Worm (Caenorhabditis elegans) whole organism, young adult: ENCODE data around the gene ZK1067.3.

Source experiments
- B0035.1 ChIP-seq: sonication (generic microtip); optimal IDR thresholded peaks from 2 replicates; lab custom pipeline; 2016; ENCODE audit warnings: missing genetic modification characterization, mild to moderate bottlenecking, missing compliant biosample characterization, missing genotype, missing genetic modification reagents
- D2030.7 ChIP-seq: fragments of 200-800 bp; sonication (Bioruptor generic); IDR thresholded peaks from 2 replicates; pipeline ENCODE4 v1.3.6; 2022; ENCODE audit warnings: missing genetic modification reagents, missing genetic modification characterization, missing compliant biosample characterization
- F23B12.7 ChIP-seq: sonication (generic microtip); optimal IDR thresholded peaks from 2 replicates; lab custom pipeline; 2017; ENCODE audit warnings: missing genetic modification characterization, mild to moderate bottlenecking, missing compliant biosample characterization, antibody characterized with exemption, moderate library complexity; ENCODE audit not compliant: insufficient read depth
- F33H1.4 ChIP-seq: fragments of 200-800 bp; sonication (Bioruptor generic); IDR thresholded peaks from 2 replicates; pipeline ENCODE4 v1.3.6; 2022; ENCODE audit warnings: missing genetic modification reagents, missing genetic modification characterization, missing compliant biosample characterization
- F39B2.1 ChIP-seq: fragments of 200-800 bp; sonication (Bioruptor generic); IDR thresholded peaks from 2 replicates; pipeline ENCODE4 v1.3.6; 2022; ENCODE audit warnings: missing genetic modification reagents, missing genetic modification characterization, missing compliant biosample characterization
- F57C9.4 ChIP-seq: sonication (generic microtip); optimal IDR thresholded peaks from 2 replicates; lab custom pipeline; 2017; ENCODE audit warnings: mild to moderate bottlenecking, missing genetic modification characterization, missing compliant biosample characterization
- K11D2.4 ChIP-seq: fragments of 200-800 bp; sonication (Bioruptor generic); IDR thresholded peaks from 2 replicates; pipeline ENCODE4 v1.3.6; 2022; ENCODE audit warnings: missing genetic modification reagents, missing genetic modification characterization, missing compliant biosample characterization
- T26A5.8 ChIP-seq: sonication (generic microtip); optimal IDR thresholded peaks from 2 replicates; lab custom pipeline; 2016; ENCODE audit warnings: missing genetic modification characterization, missing compliant biosample characterization
- athp-1 ChIP-seq: sonication (generic microtip); optimal IDR thresholded peaks from 2 replicates; lab custom pipeline; 2017; ENCODE audit warnings: mild to moderate bottlenecking, missing genetic modification characterization, missing compliant biosample characterization
- attf-3 ChIP-seq: fragments of 200-800 bp; sonication (Bioruptor generic); conservative IDR thresholded peaks from 2 replicates; pipeline ENCODE4 v1.3.6; 2022; ENCODE audit warnings: missing genetic modification reagents, missing genetic modification characterization, missing compliant biosample characterization
- attf-5 ChIP-seq: fragments of 200-800 bp; sonication (Bioruptor generic); optimal IDR thresholded peaks from 2 replicates; lab custom pipeline; 2018; ENCODE audit warnings: mild to moderate bottlenecking, missing genetic modification characterization, missing compliant biosample characterization
- bed-1 ChIP-seq: fragments of 200-800 bp; sonication (Bioruptor generic); IDR thresholded peaks from 2 replicates; pipeline ENCODE4 v1.3.6; 2022; ENCODE audit warnings: missing genetic modification reagents, missing genetic modification characterization, missing compliant biosample characterization
- ccch-3 ChIP-seq: fragments of 200-800 bp; sonication (Bioruptor generic); optimal IDR thresholded peaks from 2 replicates; lab custom pipeline; 2018; ENCODE audit warnings: mild to moderate bottlenecking, missing genetic modification characterization, missing compliant biosample characterization
- ceh-100 ChIP-seq: fragments of 200-800 bp; sonication (Bioruptor generic); IDR thresholded peaks from 2 replicates; pipeline ENCODE4 v1.3.6; 2022; ENCODE audit warnings: missing genetic modification reagents, missing genetic modification characterization, missing compliant biosample characterization
- ceh-27 ChIP-seq: fragments of 200-800 bp; sonication (Bioruptor generic); optimal IDR thresholded peaks from 2 replicates; lab custom pipeline; 2018; ENCODE audit warnings: mild to moderate bottlenecking, missing genetic modification characterization, moderate library complexity, missing compliant biosample characterization
- ceh-40 ChIP-seq: fragments of 200-800 bp; sonication (Bioruptor generic); IDR thresholded peaks from 2 replicates; pipeline ENCODE4 v1.3.6; 2022; ENCODE audit warnings: missing genetic modification characterization, missing compliant biosample characterization
- ceh-58 ChIP-seq: fragments of 200-800 bp; sonication (Bioruptor generic); IDR thresholded peaks from 2 replicates; pipeline ENCODE4 v1.3.6; 2022; ENCODE audit warnings: missing genetic modification characterization, missing compliant biosample characterization
- ceh-79 ChIP-seq: sonication (generic microtip); optimal IDR thresholded peaks from 2 replicates; lab custom pipeline; 2017; ENCODE audit warnings: mild to moderate bottlenecking, missing genetic modification characterization, missing compliant biosample characterization
- ceh-91 ChIP-seq: fragments of 200-800 bp; sonication (Bioruptor generic); IDR thresholded peaks from 2 replicates; pipeline ENCODE4 v1.3.6; 2022; ENCODE audit warnings: missing genetic modification reagents, missing genetic modification characterization, missing compliant biosample characterization
- die-1 ChIP-seq: sonication (generic microtip); optimal IDR thresholded peaks from 2 replicates; lab custom pipeline; 2016; ENCODE audit warnings: missing genotype, mild to moderate bottlenecking, missing genetic modification characterization, missing compliant biosample characterization
- dpff-1 ChIP-seq: sonication (generic microtip); optimal IDR thresholded peaks from 2 replicates; lab custom pipeline; 2017; ENCODE audit warnings: mild to moderate bottlenecking, missing genetic modification characterization, missing compliant biosample characterization
- dpl-1 ChIP-seq: fragments of 150-350 bp; optimal IDR thresholded peaks from 2 replicates; lab custom pipeline; 2014; ENCODE audit warnings: missing biosample characterization, missing genetic modification reagents, missing genetic modification characterization
- efl-1 ChIP-seq: fragments of 150-350 bp; optimal IDR thresholded peaks from 2 replicates; lab custom pipeline; 2014; ENCODE audit warnings: missing biosample characterization, missing genetic modification reagents, missing genetic modification characterization
- egl-44 ChIP-seq: fragments of 200-800 bp; sonication (Bioruptor generic); IDR thresholded peaks from 2 replicates; pipeline ENCODE4 v1.3.6; 2022; ENCODE audit warnings: missing genetic modification reagents, missing genetic modification characterization, missing compliant biosample characterization
- him-1 ChIP-seq: sonication (generic microtip); optimal IDR thresholded peaks from 2 replicates; lab custom pipeline; 2016; ENCODE audit warnings: missing genotype, missing genetic modification reagents, missing genetic modification characterization, missing compliant biosample characterization
- hlh-26 ChIP-seq: fragments of 200-800 bp; sonication (Bioruptor generic); conservative IDR thresholded peaks from 2 replicates; pipeline ENCODE4 v1.3.6; 2022; ENCODE audit warnings: missing genetic modification reagents, missing genetic modification characterization, missing compliant biosample characterization
- hmg-1.2 ChIP-seq: fragments of 200-800 bp; sonication (Bioruptor generic); IDR thresholded peaks from 2 replicates; pipeline ENCODE4 v1.3.6; 2022; ENCODE audit warnings: missing genetic modification reagents, missing genetic modification characterization, missing compliant biosample characterization
- hsf-1 ChIP-seq: fragments of 200-800 bp; sonication (Bioruptor generic); IDR thresholded peaks from 2 replicates; pipeline ENCODE4 v1.3.6; 2022; ENCODE audit warnings: missing genetic modification reagents, missing genetic modification characterization, missing compliant biosample characterization
- lin-35 ChIP-seq, 3 experiments: fragments of 150-350 bp in 2 of 3; sonication (generic microtip) in 1 of 3; optimal IDR thresholded peaks; 2 replicates each; lab custom pipeline; 2014 to 2018; ENCODE audit warnings: missing biosample characterization in 3 of 3, missing genetic modification characterization in 3 of 3, missing genetic modification reagents in 3 of 3
- lin-54 ChIP-seq: fragments of 200-800 bp; sonication (Bioruptor generic); optimal IDR thresholded peaks from 2 replicates; lab custom pipeline; 2018; ENCODE audit warnings: mild to moderate bottlenecking, missing genetic modification characterization, missing compliant biosample characterization
- madf-10 ChIP-seq: sonication (generic microtip); optimal IDR thresholded peaks from 2 replicates; lab custom pipeline; 2016; ENCODE audit warnings: mild to moderate bottlenecking, missing genetic modification characterization, missing compliant biosample characterization
- madf-3 ChIP-seq: fragments of 200-800 bp; sonication (Bioruptor generic); IDR thresholded peaks from 2 replicates; pipeline ENCODE4 v1.3.6; 2022; ENCODE audit warnings: missing genetic modification reagents, missing genetic modification characterization, missing compliant biosample characterization
- madf-8 ChIP-seq: fragments of 200-800 bp; sonication (Bioruptor generic); conservative IDR thresholded peaks from 2 replicates; pipeline ENCODE4 v1.3.6; 2022; ENCODE audit warnings: missing genetic modification reagents, missing genetic modification characterization, missing compliant biosample characterization
- mcd-1 ChIP-seq: fragments of 200-800 bp; sonication (Bioruptor generic); IDR thresholded peaks from 2 replicates; pipeline ENCODE4 v1.3.6; 2022; ENCODE audit warnings: missing genetic modification reagents, missing genetic modification characterization, missing compliant biosample characterization
- nfya-1 ChIP-seq: sonication (generic microtip); optimal IDR thresholded peaks from 2 replicates; lab custom pipeline; 2017; ENCODE audit warnings: antibody characterized with exemption, missing compliant biosample characterization, missing genetic modification characterization, borderline replicate concordance; ENCODE audit not compliant: insufficient read depth
- nfyb-1 ChIP-seq: fragments of 200-800 bp; sonication (Bioruptor generic); IDR thresholded peaks from 2 replicates; pipeline ENCODE4 v1.3.6; 2022; ENCODE audit warnings: missing genetic modification reagents, missing genetic modification characterization, missing compliant biosample characterization
- nhr-179 ChIP-seq: sonication (generic microtip); optimal IDR thresholded peaks from 2 replicates; lab custom pipeline; 2016; ENCODE audit warnings: mild to moderate bottlenecking, missing genetic modification characterization, missing compliant biosample characterization
- nhr-27 ChIP-seq: fragments of 200-800 bp; sonication (Bioruptor generic); optimal IDR thresholded peaks from 2 replicates; lab custom pipeline; 2018; ENCODE audit warnings: mild to moderate bottlenecking, missing genetic modification characterization, moderate library complexity, missing compliant biosample characterization
- repo-1 ChIP-seq: sonication (generic microtip); optimal IDR thresholded peaks from 2 replicates; lab custom pipeline; 2017; ENCODE audit warnings: mild to moderate bottlenecking, missing genetic modification characterization, missing compliant biosample characterization
- rpc-1 ChIP-seq, 2 experiments: fragments of 150-350 bp in 1 of 2; sonication (generic microtip) in 1 of 2; optimal IDR thresholded peaks; 2 replicates each; lab custom pipeline; 2014 to 2018; ENCODE audit warnings: missing biosample characterization in 1 of 2, missing genetic modification characterization in 1 of 2, missing genetic modification reagents in 1 of 2, missing genotype in 1 of 2
- unc-130 ChIP-seq: sonication (generic microtip); optimal IDR thresholded peaks from 2 replicates; lab custom pipeline; 2016; ENCODE audit warnings: missing genetic modification reagents, missing genetic modification characterization, missing compliant biosample characterization
- zim-3 ChIP-seq: sonication (generic microtip); optimal IDR thresholded peaks from 2 replicates; lab custom pipeline; 2017; ENCODE audit warnings: mild to moderate bottlenecking, missing genetic modification characterization, moderate library complexity, missing compliant biosample characterization
- ztf-25 ChIP-seq: fragments of 200-800 bp; sonication (Bioruptor generic); IDR thresholded peaks from 2 replicates; pipeline ENCODE4 v1.3.6; 2022; ENCODE audit warnings: missing genetic modification reagents, missing genetic modification characterization, missing compliant biosample characterization
- ztf-28 ChIP-seq: fragments of 200-800 bp; sonication (Bioruptor generic); IDR thresholded peaks from 2 replicates; pipeline ENCODE4 v1.3.6; 2022; ENCODE audit warnings: missing genetic modification reagents, missing genetic modification characterization, missing compliant biosample characterization
- ztf-6 ChIP-seq: fragments of 200-800 bp; sonication (Bioruptor generic); IDR thresholded peaks from 2 replicates; pipeline ENCODE4 v1.3.6; 2022; ENCODE audit warnings: missing genetic modification reagents, missing genetic modification characterization, missing compliant biosample characterization

The ZK1067.3 gene

ce11 chrII:9271285-9271684, 48.2 kb downstream of the ZK1067.3 start:
- TF ChIP-seq ccch-3 (GFP tag; lab: Kevin White, UChicago), result no peak
- no peak for TF ChIP-seq lin-35 (GFP tag; optimal IDR thresholded peaks at IDR 0.05; lab: Kevin White, UChicago)
- no peak for TF ChIP-seq die-1 (tag; lab: Kevin White, UChicago)
- TF ChIP-seq unc-130, result no peak
- TF ChIP-seq F57C9.4 (tag; lab: Kevin White, UChicago), result no peak
- TF ChIP-seq ztf-25 (GFP tag; lab: Robert Waterston, UW), result no peak
- TF ChIP-seq, all 124 proteins: peak for 0

ce11 chrII:9272942-9273341, 49.9 kb downstream of the ZK1067.3 start, which contains the start of gene C01G6.4:
Gene C01G6.4, minus strand, starts transcription at chrII:9273042.
- no peak for TF ChIP-seq zim-3
- TF ChIP-seq ceh-27 (GFP tag; lab: Kevin White, UChicago), result no peak
- no peak for TF ChIP-seq F33H1.4
- no peak for TF ChIP-seq bed-1
- TF ChIP-seq egl-44 (GFP tag; lab: Robert Waterston, UW), result no peak

- TF ChIP-seq efl-1 (GFP tag; lab: Kevin White, UChicago) (no peak), ztf-28 (GFP tag; lab: Robert Waterston, UW) (no peak), zim-3 (no peak), rpc-1 (optimal IDR thresholded peaks at IDR 0.05; lab: Kevin White, UChicago) (no peak), rpc-1 (tag; optimal IDR thresholded peaks at IDR 0.05; lab: Kevin White, UChicago) (no peak), nhr-27 (tag; lab: Kevin White, UChicago) (no peak), ceh-79 (tag; lab: Kevin White, UChicago) (no peak), nfya-1 (tag; lab: Kevin White, UChicago) (no peak), egl-44 (GFP tag; lab: Robert Waterston, UW) (no peak; the same call in 1 of the 2 replicates), F23B12.7 (no peak), lin-35 (GFP tag; optimal IDR thresholded peaks at IDR 0.05; lab: Kevin White, UChicago) (peak in 1 of 3 experiments; percentile 65), ceh-91 (GFP tag; lab: Robert Waterston, UW) (no peak), K11D2.4 (GFP tag; lab: Robert Waterston, UW) (peak; percentile 70; the same call in 1 of the 2 replicates), nhr-179 (tag; lab: Kevin White, UChicago) (no peak), ceh-27 (GFP tag; lab: Kevin White, UChicago) (peak; percentile 67), hsf-1 (GFP tag; lab: Robert Waterston, UW) (no peak), attf-3 (GFP tag; lab: Robert Waterston, UW) (0 out of 2 replicates have a peak, but pooled peaks have one; percentile 36), madf-8 (no peak), B0035.1 (no peak), D2030.7 (no peak), hmg-1.2 (GFP tag; lab: Robert Waterston, UW) (peak; percentile 98), F39B2.1 (GFP tag; lab: Robert Waterston, UW) (no peak), dpl-1 (no peak), dpff-1 (no peak), nfyb-1 (GFP tag; lab: Robert Waterston, UW) (peak; percentile 67; the same call in 1 of the 2 replicates), hlh-26 (no peak), him-1 (tag; lab: Kevin White, UChicago) (no peak), T26A5.8 (tag; lab: Kevin White, UChicago) (no peak), madf-3 (GFP tag; lab: Robert Waterston, UW) (peak; percentile 57; the same call in 1 of the 2 replicates), ceh-100 (GFP tag; lab: Robert Waterston, UW) (no peak), ceh-40 (GFP tag; lab: Robert Waterston, UW) (no peak), lin-54 (GFP tag; lab: Kevin White, UChicago) (peak; percentile 47), repo-1 (no peak), ceh-58 (GFP tag; lab: Robert Waterston, UW) (no peak), attf-5 (peak; percentile 83), athp-1 (tag; lab: Kevin White, UChicago) (no peak), mcd-1 (peak; percentile 59), ztf-6 (GFP tag; lab: Robert Waterston, UW) (no peak), madf-10 (peak; percentile 49)
These were observed 50.9 kb downstream of the ZK1067.3 start for ce11 chrII:9273984-9274383.
